Fruit fly (Drosophila melanogaster) S2 (cell line): ENCODE measurements around the gene CG34427.

ENCODE experiments used
- CG8478 ChIP-seq: fragments of >200 bp; optimal IDR thresholded peaks from 2 replicates; lab custom pipeline; 2018
- CTCF ChIP-seq, 2 experiments: fragments of >200 bp; optimal IDR thresholded peaks; 2 replicates each; lab custom pipeline; 2018

DNA sequence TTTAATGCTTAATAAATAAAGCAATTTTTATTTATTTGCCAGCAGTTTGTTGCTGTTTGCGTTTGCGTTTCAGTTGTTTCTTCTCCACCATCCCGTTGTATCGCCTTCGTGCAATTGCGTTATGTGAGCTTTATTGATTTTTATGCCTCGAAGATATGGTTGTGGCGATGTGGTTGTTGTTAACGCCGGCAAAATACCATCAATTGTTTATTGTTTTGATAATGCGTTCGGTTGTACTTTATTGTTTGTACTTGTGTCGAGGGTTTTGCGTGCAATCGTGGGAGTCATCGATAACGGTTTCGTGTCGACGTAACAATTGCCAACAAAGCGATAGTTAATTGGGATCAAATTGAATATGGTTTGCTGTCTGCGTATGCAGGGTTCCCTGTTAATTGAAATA lies 37.8 kb downstream of the CG34427 start:
- no peak for TF ChIP-seq CG8478
- no peak for TF ChIP-seq CTCF (optimal IDR thresholded peaks at IDR 0.05; lab: Kevin White, UChicago)
